Fruit fly (Drosophila melanogaster): ENCODE results near the gene AspRS-m.
A peak's percentile ranks its signal among the peaks of the same experiment; 100 is the strongest.

The AspRS-m gene

dm6 chr2L:16826872-16827506 is at the start of gene AspRS-m:
Gene AspRS-m, plus strand, starts transcription at chr2L:16827078.
- TF ChIP-seq CG8319 (GFP tag; optimal IDR thresholded peaks at IDR 0.05) (no peak), eg (GFP tag; IDR thresholded peaks at IDR 0.05) (no peak), CG31627 (GFP tag; optimal IDR thresholded peaks at IDR 0.05) (no peak), CG15336 (GFP tag; IDR thresholded peaks at IDR 0.05) (no peak), net (GFP tag; optimal IDR thresholded peaks at IDR 0.05) (no peak), Eip75B (GFP tag; optimal IDR thresholded peaks at IDR 0.05) (no peak), achi (GFP tag; optimal IDR thresholded peaks at IDR 0.05) (no peak), CG32006 (GFP tag; optimal IDR thresholded peaks at IDR 0.05) (no peak), topi (GFP tag; optimal IDR thresholded peaks at IDR 0.05) (no peak), esn (GFP tag; optimal IDR thresholded peaks at IDR 0.05) (no peak), CG3032 (tag; optimal IDR thresholded peaks at IDR 0.05) (no peak)

dm6 chr2L:16787548-16787947 is 39.3 kb upstream of the AspRS-m start:
- TF ChIP-seq fkh (GFP tag; optimal IDR thresholded peaks at IDR 0.05), result no peak
- TF ChIP-seq fd59A (GFP tag; optimal IDR thresholded peaks at IDR 0.05), result no peak
- TF ChIP-seq Eip78C (GFP tag), result no peak
- TF ChIP-seq CG11762 (GFP tag; optimal IDR thresholded peaks at IDR 0.05; ENCODE audit: insufficient read depth), result no peak
- no peak for TF ChIP-seq Blimp-1 (GFP tag; optimal IDR thresholded peaks at IDR 0.05)
- no peak for TF ChIP-seq Hr39 (GFP tag; optimal IDR thresholded peaks at IDR 0.05)
- TF ChIP-seq Met (GFP tag; optimal IDR thresholded peaks at IDR 0.05), result no peak
- no peak for TF ChIP-seq Ets96B (tag; optimal IDR thresholded peaks at IDR 0.05)
- TF ChIP-seq Hr38 (GFP tag; optimal IDR thresholded peaks at IDR 0.05), result no peak
- TF ChIP-seq CG6163 (GFP tag; IDR thresholded peaks at IDR 0.05), result no peak
- no peak for TF ChIP-seq CG11294 (GFP tag; IDR thresholded peaks at IDR 0.05)

- peak; percentile 53 for TF ChIP-seq svp (GFP tag)
- TF ChIP-seq vri (GFP tag; optimal IDR thresholded peaks at IDR 0.05), result no peak
Measured at dm6 chr2L:16788885-16789284, 38.0 kb upstream of the AspRS-m start.

dm6 chr2L:16789880-16790279 is 37.0 kb upstream of the AspRS-m start:
- TF ChIP-seq CG11762 (GFP tag; optimal IDR thresholded peaks at IDR 0.05; ENCODE audit: insufficient read depth) (no peak), fd85E (GFP tag; optimal IDR thresholded peaks at IDR 0.05) (no peak), pdm3 (GFP tag; optimal IDR thresholded peaks at IDR 0.05) (no peak), Eip75B (GFP tag; optimal IDR thresholded peaks at IDR 0.05) (no peak), Sox14 (GFP tag; optimal IDR thresholded peaks at IDR 0.05) (no peak), net (GFP tag; optimal IDR thresholded peaks at IDR 0.05) (no peak), CG1621 (tag; optimal IDR thresholded peaks at IDR 0.05) (no peak), CG31627 (GFP tag; optimal IDR thresholded peaks at IDR 0.05) (no peak), Eip78C (GFP tag) (no peak), Ets21C (GFP tag; optimal IDR thresholded peaks at IDR 0.05) (no peak), Eip93F (GFP tag; optimal IDR thresholded peaks at IDR 0.05) (no peak), topi (GFP tag; optimal IDR thresholded peaks at IDR 0.05) (no peak), CG10631 (GFP tag; optimal IDR thresholded peaks at IDR 0.05) (no peak), fkh (GFP tag; optimal IDR thresholded peaks at IDR 0.05) (no peak), Smox (GFP tag; optimal IDR thresholded peaks at IDR 0.05) (no peak), cyc (GFP tag; optimal IDR thresholded peaks at IDR 0.05) (no peak), Gug (GFP tag; IDR thresholded peaks at IDR 0.05) (no peak), Ets96B (tag; optimal IDR thresholded peaks at IDR 0.05) (no peak), CG15336 (GFP tag; IDR thresholded peaks at IDR 0.05) (no peak)

- TF ChIP-seq achi (GFP tag; optimal IDR thresholded peaks at IDR 0.05) (no peak), dsx (GFP tag; optimal IDR thresholded peaks at IDR 0.05; ENCODE audit: poor library complexity, severe bottlenecking) (no peak), svp (GFP tag) (peak; percentile 89), CG6808 (GFP tag; optimal IDR thresholded peaks at IDR 0.05) (no peak), acj6 (GFP tag; optimal IDR thresholded peaks at IDR 0.05) (no peak), vri (GFP tag; optimal IDR thresholded peaks at IDR 0.05) (peak; percentile 82), Smox (GFP tag; optimal IDR thresholded peaks at IDR 0.05) (no peak), CG1621 (tag; optimal IDR thresholded peaks at IDR 0.05) (no peak), eg (GFP tag; IDR thresholded peaks at IDR 0.05) (no peak), topi (GFP tag; optimal IDR thresholded peaks at IDR 0.05) (no peak), CG6276 (GFP tag; optimal IDR thresholded peaks at IDR 0.05) (no peak), CG7368 (GFP tag; optimal IDR thresholded peaks at IDR 0.05) (no peak)
Measured at dm6 chr2L:16790671-16791270, 36.1 kb upstream of the AspRS-m start, which contains the start of gene Cyt-b5-r. Gene Cyt-b5-r, minus strand, starts transcription at chr2L:16790721.
